Worm (Caenorhabditis elegans): ENCODE measurements around the gene F21A3.3.

The F21A3.3 gene

DNA sequence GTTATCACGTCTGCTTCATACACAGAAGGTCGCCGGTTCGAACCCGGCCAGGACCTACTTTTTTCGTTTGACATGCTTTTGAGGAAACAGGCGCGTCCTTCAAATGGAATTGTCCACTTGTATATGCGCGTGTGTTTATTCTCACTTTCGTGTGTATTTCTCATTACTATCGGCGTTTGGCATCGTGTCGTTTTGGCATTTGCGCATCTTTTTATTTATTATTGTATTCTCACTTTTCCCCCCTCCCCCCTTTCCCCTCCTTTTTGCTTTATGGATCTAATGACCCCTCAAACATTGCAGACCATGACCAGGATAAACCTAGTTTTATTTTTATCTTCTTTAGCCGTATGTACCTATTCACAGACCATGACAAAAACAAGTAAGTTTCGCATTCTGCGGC is at the start of gene F21A3.3:
TSS of gene F21A3.3 (plus strand) at position 301 of the 400 bp plus-strand sequence.
- TF ChIP-seq dao-5 (tag; optimal IDR thresholded peaks at IDR 0.05), result no peak
- no peak for TF ChIP-seq him-1 (tag; optimal IDR thresholded peaks at IDR 0.05)
- TF ChIP-seq W03F9.2 (tag; optimal IDR thresholded peaks at IDR 0.05), result no peak

DNA sequence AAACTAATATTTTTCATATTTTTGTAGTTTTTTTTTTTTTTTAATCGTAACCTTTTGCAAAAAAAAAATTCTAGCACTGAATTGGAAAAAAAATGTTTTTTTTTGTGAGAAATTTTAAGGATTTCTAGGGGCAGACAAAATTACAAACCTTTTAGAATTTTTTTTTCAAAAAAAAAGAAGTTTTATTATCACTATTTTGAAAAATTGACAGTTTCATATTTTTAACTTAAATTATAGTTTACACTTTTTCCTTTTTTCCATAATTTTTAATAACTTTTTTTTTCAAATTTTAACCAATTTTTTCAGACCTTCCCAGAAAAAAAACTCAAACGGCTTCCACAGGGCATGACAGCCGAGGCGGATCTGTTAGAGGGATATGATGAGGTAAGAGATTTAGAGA is 46.5 kb upstream of the F21A3.3 start, which contains the start of gene dpf-1:
TSS of gene dpf-1 (plus strand) at position 301 of the 400 bp plus-strand sequence.
- no peak for TF ChIP-seq dao-5 (tag; optimal IDR thresholded peaks at IDR 0.05)
- no peak for TF ChIP-seq W03F9.2 (tag; optimal IDR thresholded peaks at IDR 0.05)
- no peak for TF ChIP-seq him-1 (tag; optimal IDR thresholded peaks at IDR 0.05)

DNA sequence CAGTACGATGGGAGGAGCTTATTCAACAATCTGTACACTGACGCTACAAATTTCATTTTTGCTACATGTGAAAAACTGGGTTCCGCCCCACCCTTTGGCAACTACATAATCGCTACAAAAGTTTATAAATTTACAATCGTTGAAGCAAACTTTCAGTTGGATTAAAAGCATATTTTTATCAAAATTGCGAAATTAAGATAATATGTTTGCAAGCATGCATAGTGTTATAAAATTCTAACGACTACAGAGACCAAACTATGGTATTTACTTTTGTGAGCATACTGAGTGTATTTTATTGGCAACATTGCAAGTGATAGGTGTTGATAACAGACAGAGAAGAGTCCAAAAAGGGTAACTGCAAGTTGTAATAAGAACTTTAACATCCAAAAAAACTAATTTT is 38.9 kb upstream of the F21A3.3 start, which contains the start of gene C06B8.2:
TSS of gene C06B8.2 (minus strand) at position 153 of the 400 bp plus-strand sequence.
- TF ChIP-seq W03F9.2 (tag; optimal IDR thresholded peaks at IDR 0.05) (no peak), dao-5 (tag; optimal IDR thresholded peaks at IDR 0.05) (no peak), him-1 (tag; optimal IDR thresholded peaks at IDR 0.05) (no peak)

DNA sequence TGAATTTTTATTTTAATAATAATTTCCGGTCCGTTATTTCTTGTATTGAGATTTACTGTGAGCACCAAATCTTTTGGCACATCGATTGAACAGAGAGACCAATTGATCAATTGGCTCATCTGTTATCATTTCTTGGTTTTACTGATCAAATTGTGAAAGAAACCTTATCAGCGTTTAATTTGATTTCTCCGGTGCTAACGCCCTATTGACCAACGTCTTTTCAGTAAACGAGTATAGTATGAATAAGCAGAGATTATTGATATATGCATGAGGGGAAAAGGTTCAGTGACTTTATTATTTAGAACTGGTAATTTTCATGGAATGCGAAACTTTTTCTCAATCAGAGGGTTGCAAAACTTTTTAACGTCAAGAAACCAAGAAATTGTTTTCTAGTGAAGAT is 38.4 kb upstream of the F21A3.3 start:
- TF ChIP-seq dao-5 (tag; optimal IDR thresholded peaks at IDR 0.05), result no peak
- no peak for TF ChIP-seq W03F9.2 (tag; optimal IDR thresholded peaks at IDR 0.05)
- no peak for TF ChIP-seq him-1 (tag; optimal IDR thresholded peaks at IDR 0.05)

- TF ChIP-seq dao-5 (tag; optimal IDR thresholded peaks at IDR 0.05) (no peak), W03F9.2 (tag; optimal IDR thresholded peaks at IDR 0.05) (no peak), him-1 (tag; optimal IDR thresholded peaks at IDR 0.05) (no peak)
Measured at ce11 chrV:15479825-15480224, 37.7 kb upstream of the F21A3.3 start.

ce11 chrV:15480505-15481075 is 36.9 kb upstream of the F21A3.3 start:
- no peak for TF ChIP-seq dao-5 (tag; optimal IDR thresholded peaks at IDR 0.05)
- no peak for TF ChIP-seq him-1 (tag; optimal IDR thresholded peaks at IDR 0.05)
- TF ChIP-seq W03F9.2 (tag; optimal IDR thresholded peaks at IDR 0.05), result no peak

DNA sequence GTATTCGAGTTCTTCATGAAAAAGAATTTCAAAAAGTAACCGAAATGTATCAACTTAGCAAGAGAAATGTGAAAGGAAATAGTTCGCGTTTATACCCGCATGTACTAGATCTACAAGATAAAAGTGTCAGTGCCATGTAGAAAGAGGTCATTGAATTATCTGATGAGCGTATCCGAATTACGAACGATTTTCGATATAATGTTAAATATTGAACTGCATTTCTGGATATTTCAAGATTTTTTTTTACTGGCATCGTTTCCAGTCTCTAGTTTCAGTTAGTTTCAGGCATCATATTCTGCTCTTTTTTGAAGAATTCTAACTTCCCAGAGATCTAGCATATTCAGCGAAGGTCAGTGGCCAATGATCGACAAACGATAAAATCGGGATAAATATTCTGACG is 36.1 kb upstream of the F21A3.3 start, which contains the start of gene nhr-150:
TSS of gene nhr-150 (minus strand) at position 92 of the 400 bp plus-strand sequence.
- no peak for TF ChIP-seq dao-5 (tag; optimal IDR thresholded peaks at IDR 0.05)
- no peak for TF ChIP-seq him-1 (tag; optimal IDR thresholded peaks at IDR 0.05)
- no peak for TF ChIP-seq W03F9.2 (tag; optimal IDR thresholded peaks at IDR 0.05)

- TF ChIP-seq him-1 (tag; optimal IDR thresholded peaks at IDR 0.05) (no peak), dao-5 (tag; optimal IDR thresholded peaks at IDR 0.05) (no peak), W03F9.2 (tag; optimal IDR thresholded peaks at IDR 0.05) (no peak)
Measured at ce11 chrV:15483563-15483962, 34.0 kb upstream of the F21A3.3 start.

DNA sequence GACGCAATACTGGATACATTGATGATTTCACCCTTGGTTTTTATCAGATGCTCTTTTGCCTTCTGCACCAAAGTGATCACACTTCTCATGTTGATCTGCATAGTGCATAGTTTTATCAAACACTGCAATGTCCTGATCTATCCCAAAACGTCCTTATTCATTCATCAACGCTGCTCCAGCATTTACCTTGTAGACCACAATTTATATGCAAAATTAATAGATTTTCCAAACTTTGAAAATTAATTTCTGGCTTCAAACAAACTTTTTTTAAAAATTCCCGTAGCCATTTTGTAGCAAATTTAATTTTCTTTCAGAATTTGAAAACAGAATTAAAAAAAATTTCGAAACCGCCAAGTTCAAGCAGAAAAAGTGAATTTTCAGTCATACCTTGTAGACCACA is 33.0 kb upstream of the F21A3.3 start, which contains the start of gene C06B8.3:
TSS of gene C06B8.3 (minus strand) at position 101 of the 400 bp plus-strand sequence.
- TF ChIP-seq him-1 (tag; optimal IDR thresholded peaks at IDR 0.05) (no peak), dao-5 (tag; optimal IDR thresholded peaks at IDR 0.05) (no peak), W03F9.2 (tag; optimal IDR thresholded peaks at IDR 0.05) (no peak)

DNA sequence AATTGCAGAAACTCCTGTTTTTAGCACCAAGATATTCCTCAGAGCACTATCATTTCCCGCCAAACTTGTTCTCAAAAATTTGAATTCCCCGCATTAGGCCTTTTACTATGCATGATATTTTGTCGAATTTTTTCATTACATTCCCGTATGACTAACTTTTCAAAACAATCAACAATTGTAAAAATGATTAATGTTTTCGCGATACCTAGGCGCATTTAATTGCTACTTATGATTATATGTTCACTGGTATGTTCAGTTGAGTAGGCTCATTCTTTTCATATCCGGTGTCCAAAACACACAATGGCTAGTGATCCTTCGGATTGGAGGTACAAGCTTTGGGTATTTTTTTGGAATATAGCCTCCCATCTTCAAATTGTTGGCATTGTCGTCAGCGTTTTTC is 29.7 kb upstream of the F21A3.3 start, which contains the start of gene srw-21:
TSS of gene srw-21 (plus strand) at position 301 of the 400 bp plus-strand sequence.
- TF ChIP-seq dao-5 (tag; optimal IDR thresholded peaks at IDR 0.05) (no peak), W03F9.2 (tag; optimal IDR thresholded peaks at IDR 0.05) (no peak), him-1 (tag; optimal IDR thresholded peaks at IDR 0.05) (no peak)

DNA sequence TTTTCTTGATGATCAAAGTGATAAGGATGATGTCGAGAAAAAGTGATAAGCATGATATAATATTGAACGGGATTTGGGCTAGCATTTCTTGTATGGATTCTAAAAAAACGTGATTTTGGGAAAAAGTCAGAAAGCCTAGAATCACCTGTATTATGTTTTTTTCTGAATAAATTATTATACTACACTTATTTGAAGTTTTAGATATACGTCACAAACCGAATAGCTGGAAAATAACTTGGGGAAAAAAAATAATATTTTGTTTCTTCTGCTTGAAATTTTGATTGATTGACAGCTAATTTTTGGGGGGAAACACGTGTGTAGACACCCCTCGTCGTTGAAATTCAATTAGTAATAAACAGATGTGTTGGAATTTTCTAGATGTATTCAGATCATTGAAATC is 25.0 kb upstream of the F21A3.3 start, which contains the start of gene str-264:
TSS of gene str-264 (minus strand) at position 101 of the 400 bp plus-strand sequence.
- TF ChIP-seq him-1 (tag; optimal IDR thresholded peaks at IDR 0.05) (no peak), dao-5 (tag; optimal IDR thresholded peaks at IDR 0.05) (no peak), W03F9.2 (tag; optimal IDR thresholded peaks at IDR 0.05) (no peak)

- TF ChIP-seq W03F9.2 (tag; optimal IDR thresholded peaks at IDR 0.05) (no peak), dao-5 (tag; optimal IDR thresholded peaks at IDR 0.05) (no peak), him-1 (tag; optimal IDR thresholded peaks at IDR 0.05) (no peak)
Measured at ce11 chrV:15493680-15494079, 23.8 kb upstream of the F21A3.3 start, which contains the start of gene srh-218. srh-218 (plus strand) TSS chrV:15493980.

DNA sequence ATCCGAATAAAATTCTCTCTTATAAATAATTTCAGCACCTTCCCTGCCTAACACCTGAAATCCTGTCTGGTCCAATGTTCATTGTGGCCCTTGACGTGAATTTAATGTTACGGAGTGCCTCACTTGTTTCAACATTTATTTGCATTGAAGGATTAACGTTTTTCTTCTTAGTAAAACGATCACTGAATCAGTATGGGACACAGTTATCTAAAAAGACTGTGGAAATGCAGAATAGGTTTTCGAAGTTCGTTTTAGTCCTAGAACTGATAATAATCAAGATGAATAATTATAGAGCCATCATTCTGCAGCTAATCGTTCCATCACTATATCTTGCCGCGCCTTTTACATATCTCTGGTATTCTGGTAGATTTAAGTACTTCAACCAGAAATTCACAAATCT is 22.3 kb upstream of the F21A3.3 start, which contains the start of gene srh-219:
TSS of gene srh-219 (plus strand) at position 301 of the 400 bp plus-strand sequence.
- TF ChIP-seq dao-5 (tag; optimal IDR thresholded peaks at IDR 0.05), result no peak
- TF ChIP-seq W03F9.2 (tag; optimal IDR thresholded peaks at IDR 0.05), result no peak
- no peak for TF ChIP-seq him-1 (tag; optimal IDR thresholded peaks at IDR 0.05)

ce11 chrV:15497731-15498130 is 19.8 kb upstream of the F21A3.3 start:
- TF ChIP-seq him-1 (tag; optimal IDR thresholded peaks at IDR 0.05), result no peak
- TF ChIP-seq dao-5 (tag; optimal IDR thresholded peaks at IDR 0.05), result no peak
- no peak for TF ChIP-seq W03F9.2 (tag; optimal IDR thresholded peaks at IDR 0.05)
